Fruit fly (Drosophila melanogaster): Measurements from ENCODE around the gene Trs33.

Trs33 gene

dm6 chr3R:15340052-15340732, 10.6 kb downstream of the Trs33 start, which contains the start of gene SerRS-m (continued):
- TF ChIP-seq disco-r (GFP tag; optimal IDR thresholded peaks at IDR 0.05) (no peak), az2 (GFP tag; optimal IDR thresholded peaks at IDR 0.05) (no peak), CG32767 (GFP tag; IDR thresholded peaks at IDR 0.05) (no peak), crp (GFP tag; optimal IDR thresholded peaks at IDR 0.05) (no peak), CG17385 (GFP tag; optimal IDR thresholded peaks at IDR 0.05) (no peak), kay (GFP tag; optimal IDR thresholded peaks at IDR 0.05) (no peak), CG17912 (GFP tag; optimal IDR thresholded peaks at IDR 0.05) (no peak), CG31388 (GFP tag; optimal IDR thresholded peaks at IDR 0.05) (no peak), CG1024 (GFP tag; IDR thresholded peaks at IDR 0.05) (no peak), CG9609 (GFP tag; optimal IDR thresholded peaks at IDR 0.05) (no peak), Dip2 (GFP tag; IDR thresholded peaks at IDR 0.05) (no peak), kni (GFP tag; optimal IDR thresholded peaks at IDR 0.05) (peak; percentile 17), CG2712 (tag; optimal IDR thresholded peaks at IDR 0.05) (peak; percentile 39), CG6254 (GFP tag; optimal IDR thresholded peaks at IDR 0.05) (no peak), C15 (GFP tag; IDR thresholded peaks at IDR 0.05) (no peak), Adf1 (GFP tag; IDR thresholded peaks at IDR 0.05) (no peak; the same call in 1 of the 2 replicates), HmgD (GFP tag; optimal IDR thresholded peaks at IDR 0.05) (no peak), CG32532 (GFP tag; IDR thresholded peaks at IDR 0.05) (no peak), CG10209 (GFP tag; optimal IDR thresholded peaks at IDR 0.05) (peak; percentile 3), dmrt11E (tag; optimal IDR thresholded peaks at IDR 0.05) (peak; percentile 3), CG10267 (tag; optimal IDR thresholded peaks at IDR 0.05) (peak; percentile 17), bab2 (GFP tag; optimal IDR thresholded peaks at IDR 0.05) (no peak), CG1832 (GFP tag; optimal IDR thresholded peaks at IDR 0.05) (no peak), Chrac-16 (GFP tag; optimal IDR thresholded peaks at IDR 0.05) (no peak), CG11398 (GFP tag; optimal IDR thresholded peaks at IDR 0.05) (no peak), CG12219 (GFP tag; optimal IDR thresholded peaks at IDR 0.05) (no peak), gt (GFP tag; IDR thresholded peaks at IDR 0.05) (no peak), Dbx (GFP tag; IDR thresholded peaks at IDR 0.05) (no peak), CG15601 (tag; optimal IDR thresholded peaks at IDR 0.05) (peak; percentile 33), CG5953 (GFP tag; IDR thresholded peaks at IDR 0.05) (no peak), ttk (GFP tag; IDR thresholded peaks at IDR 0.05) (no peak), CG1603 (tag; optimal IDR thresholded peaks at IDR 0.05) (peak; percentile 19), abd-A (tag; optimal IDR thresholded peaks at IDR 0.05) (no peak), CG12155 (GFP tag; optimal IDR thresholded peaks at IDR 0.05) (no peak), CG10462 (GFP tag; optimal IDR thresholded peaks at IDR 0.05) (no peak), gsb-n (tag; optimal IDR thresholded peaks at IDR 0.05) (peak; percentile 28), CG2199 (GFP tag; IDR thresholded peaks at IDR 0.05) (no peak), jing (GFP tag; optimal IDR thresholded peaks at IDR 0.05) (no peak), CG2875 (GFP tag; optimal IDR thresholded peaks at IDR 0.05) (peak; percentile 26), dysf (GFP tag; IDR thresholded peaks at IDR 0.05) (no peak), CG31441 (GFP tag; IDR thresholded peaks at IDR 0.05) (no peak), Drgx (GFP tag; IDR thresholded peaks at IDR 0.05) (no peak), vfl (GFP tag; optimal IDR thresholded peaks at IDR 0.05) (no peak), CG17328 (GFP tag; IDR thresholded peaks at IDR 0.05) (no peak), CG7357 (GFP tag; IDR thresholded peaks at IDR 0.05) (0 out of 3 replicates have a peak, but pooled peaks have one; percentile 6), CG17802 (tag; optimal IDR thresholded peaks at IDR 0.05) (no peak), ewg (GFP tag; optimal IDR thresholded peaks at IDR 0.05) (no peak), CG2120 (GFP tag; optimal IDR thresholded peaks at IDR 0.05) (no peak), CG7556 (GFP tag; optimal IDR thresholded peaks at IDR 0.05) (peak; percentile 22), Antp (GFP tag; optimal IDR thresholded peaks at IDR 0.05) (no peak), zen2 (GFP tag; IDR thresholded peaks at IDR 0.05; ENCODE audit: partially characterized antibody) (no peak)

Measured in whole organism, embryonic.